Fruit fly (Drosophila melanogaster) whole organism, prepupa: ENCODE results near the gene ATPsynB.
A peak's percentile ranks its signal among the peaks of the same experiment; 100 is the strongest.

Experiments
- CG11294 ChIP-seq: fragments of 200-800 bp; sonication (Bioruptor generic); IDR thresholded peaks from 2 replicates; pipeline ENCODE4 v1.3.6; 2022; ENCODE audit warnings: missing biosample characterization, missing genetic modification characterization
- CG11902 ChIP-seq: fragments of 200-800 bp; sonication (Bioruptor generic); optimal IDR thresholded peaks from 3 replicates; lab custom pipeline; 2016; ENCODE audit warnings: missing biosample characterization, missing genetic modification characterization
- CG15336 ChIP-seq: fragments of 200-800 bp; sonication (Bioruptor generic); IDR thresholded peaks from 2 replicates; pipeline ENCODE4 v1.3.6; 2022; ENCODE audit warnings: missing biosample characterization, missing genetic modification characterization
- CG1621 ChIP-seq: fragments of 200-800 bp; sonication (Bioruptor generic); optimal IDR thresholded peaks from 3 replicates; lab custom pipeline; 2018; ENCODE audit warnings: missing biosample characterization, mild to moderate bottlenecking, missing genetic modification characterization
- CG16779 ChIP-seq: fragments of 200-800 bp; sonication (Bioruptor generic); optimal IDR thresholded peaks from 3 replicates; lab custom pipeline; 2017; ENCODE audit warnings: missing biosample characterization, mild to moderate bottlenecking, missing genetic modification characterization
- CG3032 ChIP-seq: fragments of 200-800 bp; optimal IDR thresholded peaks from 2 replicates; lab custom pipeline; 2019; ENCODE audit warnings: missing biosample characterization, mild to moderate bottlenecking, missing genetic modification characterization, moderate library complexity
- CG31627 ChIP-seq: fragments of 200-800 bp; sonication (Bioruptor generic); optimal IDR thresholded peaks from 3 replicates; lab custom pipeline; 2016; ENCODE audit warnings: missing biosample characterization, missing genetic modification characterization
- CG32006 ChIP-seq: fragments of 200-800 bp; sonication (Bioruptor generic); optimal IDR thresholded peaks from 3 replicates; lab custom pipeline; 2017; ENCODE audit warnings: missing biosample characterization, mild to moderate bottlenecking, missing genetic modification characterization
- CG34406 ChIP-seq: fragments of 200-800 bp; sonication (Bioruptor generic); optimal IDR thresholded peaks from 3 replicates; lab custom pipeline; 2016; ENCODE audit warnings: missing biosample characterization, missing genetic modification characterization
- CG3919 ChIP-seq: fragments of 200-800 bp; sonication (Bioruptor generic); optimal IDR thresholded peaks from 3 replicates; lab custom pipeline; 2016; ENCODE audit warnings: missing biosample characterization, missing genetic modification characterization
- CG4318 ChIP-seq: fragments of 200-800 bp; sonication (Bioruptor generic); optimal IDR thresholded peaks from 3 replicates; lab custom pipeline; 2017; ENCODE audit warnings: missing biosample characterization, mild to moderate bottlenecking, missing genetic modification characterization
- CG6276 ChIP-seq: fragments of 200-800 bp; sonication (Bioruptor generic); optimal IDR thresholded peaks from 2 replicates; lab custom pipeline; 2017; ENCODE audit warnings: missing biosample characterization, mild to moderate bottlenecking, missing genetic modification characterization
- CG6792 ChIP-seq: fragments of 200-800 bp; sonication (Bioruptor generic); optimal IDR thresholded peaks from 3 replicates; lab custom pipeline; 2016; ENCODE audit warnings: missing biosample characterization, missing genetic modification characterization
- CG7368 ChIP-seq: fragments of 200-800 bp; sonication (Bioruptor generic); optimal IDR thresholded peaks from 3 replicates; lab custom pipeline; 2016; ENCODE audit warnings: missing biosample characterization, missing genetic modification characterization
- CG8119 ChIP-seq: fragments of 200-800 bp; sonication (Bioruptor generic); IDR thresholded peaks from 3 replicates; pipeline ENCODE4 v1.3.6; 2022; ENCODE audit warnings: missing biosample characterization, missing genetic modification characterization
- CG8632 ChIP-seq: fragments of 200-800 bp; sonication (Bioruptor generic); optimal IDR thresholded peaks from 3 replicates; lab custom pipeline; 2016; ENCODE audit warnings: missing biosample characterization, missing genetic modification characterization
- CG9139 ChIP-seq: fragments of 200-800 bp; sonication (Bioruptor generic); optimal IDR thresholded peaks from 3 replicates; lab custom pipeline; 2017; ENCODE audit warnings: missing biosample characterization, mild to moderate bottlenecking, missing genetic modification characterization
- Eip93F ChIP-seq: fragments of 200-800 bp; sonication (Bioruptor generic); optimal IDR thresholded peaks from 2 replicates; lab custom pipeline; 2016; ENCODE audit warnings: missing biosample characterization, mild to moderate bottlenecking, missing genetic modification characterization
- Ets21C ChIP-seq: fragments of 200-800 bp; sonication (Bioruptor generic); optimal IDR thresholded peaks from 3 replicates; lab custom pipeline; 2016; ENCODE audit warnings: missing biosample characterization, missing genetic modification characterization
- Gug ChIP-seq: fragments of 200-800 bp; sonication (Bioruptor generic); IDR thresholded peaks from 2 replicates; pipeline ENCODE4 v1.3.6; 2022; ENCODE audit warnings: missing biosample characterization, missing genetic modification characterization
- Hr39 ChIP-seq: fragments of 200-800 bp; sonication (Bioruptor generic); optimal IDR thresholded peaks from 2 replicates; lab custom pipeline; 2016; ENCODE audit warnings: missing biosample characterization, missing genetic modification characterization
- Hr4 ChIP-seq: fragments of 200-800 bp; sonication (Bioruptor generic); optimal IDR thresholded peaks from 3 replicates; lab custom pipeline; 2016; ENCODE audit warnings: missing biosample characterization, missing genetic modification characterization
- Lpt ChIP-seq: fragments of 200-800 bp; sonication (Bioruptor generic); optimal IDR thresholded peaks from 3 replicates; lab custom pipeline; 2016; ENCODE audit warnings: missing biosample characterization, missing genetic modification characterization
- OdsH ChIP-seq: fragments of 200-800 bp; sonication (Bioruptor generic); optimal IDR thresholded peaks from 3 replicates; lab custom pipeline; 2016; ENCODE audit warnings: missing biosample characterization, missing genetic modification characterization
- Sox102F ChIP-seq: fragments of 200-800 bp; sonication (Bioruptor generic); optimal IDR thresholded peaks from 2 replicates; lab custom pipeline; 2016; ENCODE audit warnings: missing biosample characterization, mild to moderate bottlenecking, missing genetic modification characterization
- Sox14 ChIP-seq: fragments of 200-800 bp; sonication (Bioruptor generic); optimal IDR thresholded peaks from 3 replicates; lab custom pipeline; 2016; ENCODE audit warnings: missing biosample characterization, missing genetic modification characterization
- Sox15 ChIP-seq: fragments of 200-800 bp; sonication (Bioruptor generic); optimal IDR thresholded peaks from 3 replicates; lab custom pipeline; 2016; ENCODE audit warnings: missing biosample characterization, missing genetic modification characterization
- achi ChIP-seq: fragments of 200-800 bp; sonication (Bioruptor generic); optimal IDR thresholded peaks from 3 replicates; lab custom pipeline; 2016; ENCODE audit warnings: missing biosample characterization, missing genetic modification characterization
- cyc ChIP-seq: fragments of 200-800 bp; sonication (Bioruptor generic); optimal IDR thresholded peaks from 3 replicates; lab custom pipeline; 2016; ENCODE audit warnings: missing biosample characterization, missing genetic modification characterization
- dac ChIP-seq: fragments of 200-800 bp; sonication (Bioruptor generic); optimal IDR thresholded peaks from 2 replicates; lab custom pipeline; 2017; ENCODE audit warnings: missing biosample characterization, mild to moderate bottlenecking, missing genetic modification characterization
- eg ChIP-seq: fragments of 200-800 bp; sonication (Bioruptor generic); IDR thresholded peaks from 3 replicates; pipeline ENCODE4 v1.3.6; 2022; ENCODE audit warnings: missing biosample characterization, missing genetic modification characterization
- esn ChIP-seq: fragments of 200-800 bp; sonication (Bioruptor generic); optimal IDR thresholded peaks from 2 replicates; lab custom pipeline; 2016; ENCODE audit warnings: missing biosample characterization, mild to moderate bottlenecking, missing genetic modification characterization, moderate library complexity
- fd85E ChIP-seq: fragments of 200-800 bp; sonication (Bioruptor generic); optimal IDR thresholded peaks from 3 replicates; lab custom pipeline; 2016; ENCODE audit warnings: missing biosample characterization, missing genetic modification characterization
- fkh ChIP-seq: fragments of 200-800 bp; sonication (Bioruptor generic); optimal IDR thresholded peaks from 3 replicates; lab custom pipeline; 2017; ENCODE audit warnings: missing biosample characterization, mild to moderate bottlenecking, missing genetic modification characterization, moderate library complexity
- lz ChIP-seq: fragments of 200-800 bp; sonication (Bioruptor generic); optimal IDR thresholded peaks from 3 replicates; lab custom pipeline; 2016; ENCODE audit warnings: missing biosample characterization, missing genetic modification characterization
- net ChIP-seq: fragments of 200-800 bp; sonication (Bioruptor generic); optimal IDR thresholded peaks from 3 replicates; lab custom pipeline; 2016; ENCODE audit warnings: missing biosample characterization, missing genetic modification characterization
- salr ChIP-seq, 2 experiments: fragments of 200-800 bp; sonication (Bioruptor generic); optimal IDR thresholded peaks; 3 replicates each; lab custom pipeline; 2016 to 2018; ENCODE audit warnings: missing biosample characterization in 2 of 2, missing genetic modification characterization in 2 of 2, mild to moderate bottlenecking in 1 of 2

ATPsynB gene

DNA sequence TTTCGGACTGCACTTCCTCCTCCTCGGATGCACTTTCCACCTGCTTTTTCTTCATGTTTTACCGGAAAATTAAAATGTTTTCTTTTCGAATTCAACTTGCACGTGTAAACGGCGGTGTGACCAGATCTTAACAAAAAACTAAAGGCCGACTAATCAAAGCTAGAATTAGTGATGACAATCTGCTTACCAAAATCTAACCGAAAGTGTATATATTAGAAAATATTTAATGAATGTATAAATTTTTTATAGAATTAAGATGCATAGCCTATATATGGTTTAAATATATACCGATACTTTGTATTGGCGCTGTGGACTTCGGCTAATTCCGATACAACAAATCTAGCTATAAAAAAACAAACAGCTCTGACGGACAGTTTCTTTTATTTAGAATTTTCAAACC, 10.9 kb upstream of the ATPsynB start, which contains the start of the genes CG18178 and CG14174 (continued):
- TF ChIP-seq fkh (GFP tag; lab: Kevin White, UChicago) (no peak), salr (GFP tag; optimal IDR thresholded peaks at IDR 0.05; lab: Kevin White, UChicago) (peak in 1 of 2 experiments; percentile 36), OdsH (GFP tag; lab: Kevin White, UChicago) (no peak), CG6792 (GFP tag; lab: Kevin White, UChicago) (peak; percentile 15), Eip93F (GFP tag; lab: Kevin White, UChicago) (no peak), CG9139 (GFP tag; lab: Kevin White, UChicago) (no peak), CG15336 (GFP tag; lab: Robert Waterston, UW) (peak; percentile 56; the same call in 1 of the 2 replicates), CG6276 (GFP tag; lab: Kevin White, UChicago) (no peak), eg (GFP tag; lab: Robert Waterston, UW) (peak; percentile 32; the same call in 1 of the 3 replicates), achi (GFP tag; lab: Kevin White, UChicago) (no peak), dac (GFP tag; lab: Kevin White, UChicago) (no peak), CG8632 (GFP tag; lab: Kevin White, UChicago) (no peak), CG3032 (tag; lab: Kevin White, UChicago) (peak; percentile 78), Sox14 (GFP tag; lab: Kevin White, UChicago) (peak; percentile 51), Hr4 (no peak), CG4318 (no peak), CG32006 (GFP tag; lab: Kevin White, UChicago) (no peak)
- TF ChIP-seq, all 60 proteins: peak for 22

DNA sequence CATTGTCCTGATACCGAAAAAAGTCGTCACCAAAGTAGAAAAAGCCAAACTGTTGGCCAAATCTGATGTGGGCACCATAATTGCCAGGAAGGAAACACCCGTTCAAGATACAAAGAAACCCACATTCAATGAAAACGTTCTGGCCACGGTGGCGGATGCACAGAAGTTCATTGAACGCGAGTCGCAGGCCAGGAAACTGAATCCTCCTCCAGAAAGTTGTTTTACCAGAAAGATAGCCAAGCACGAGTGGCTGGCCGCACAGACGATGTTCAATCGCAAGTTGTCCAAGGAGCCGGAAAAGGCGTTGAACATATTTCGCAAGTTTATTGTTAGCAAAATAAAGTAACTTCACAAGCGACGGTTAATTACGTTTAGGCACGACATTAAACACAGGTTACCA, 9.7 kb upstream of the ATPsynB start:
- no peak for TF ChIP-seq Hr4
- no peak for TF ChIP-seq Sox102F (GFP tag; lab: Kevin White, UChicago)
- TF ChIP-seq Eip93F (GFP tag; lab: Kevin White, UChicago), result no peak
- no peak for TF ChIP-seq Hr39 (GFP tag; lab: Kevin White, UChicago)
- TF ChIP-seq CG7368 (GFP tag; lab: Kevin White, UChicago), result no peak
- TF ChIP-seq lz (GFP tag; lab: Kevin White, UChicago), result no peak
- TF ChIP-seq CG16779, result no peak
- TF ChIP-seq CG4318, result no peak
- TF ChIP-seq fd85E (GFP tag; lab: Kevin White, UChicago), result no peak
- no peak for TF ChIP-seq CG1621 (tag; lab: Kevin White, UChicago)
- no peak for TF ChIP-seq Sox14 (GFP tag; lab: Kevin White, UChicago)
- TF ChIP-seq CG34406 (GFP tag; lab: Kevin White, UChicago), result no peak
- no peak for TF ChIP-seq CG3919 (GFP tag; lab: Kevin White, UChicago)
- TF ChIP-seq net (GFP tag; lab: Kevin White, UChicago), result no peak
- no peak for TF ChIP-seq CG11294 (GFP tag; lab: Robert Waterston, UW)
- no peak for TF ChIP-seq CG11902
- TF ChIP-seq CG6276 (GFP tag; lab: Kevin White, UChicago), result no peak
- TF ChIP-seq OdsH (GFP tag; lab: Kevin White, UChicago), result no peak

dm6 chr3L:9723108-9723507, 6.7 kb upstream of the ATPsynB start, which contains the start of the genes nbs and defl:
Gene nbs, minus strand, starts transcription at chr3L:9723194.
Gene defl, plus strand, starts transcription at chr3L:9723423.
- peak; percentile 75 for TF ChIP-seq CG31627 (GFP tag; lab: Kevin White, UChicago)
- peak; percentile 16; the same call in 1 of the 2 replicates for TF ChIP-seq CG11294 (GFP tag; lab: Robert Waterston, UW)
- TF ChIP-seq Ets21C (GFP tag; lab: Kevin White, UChicago), result no peak
- peak; percentile 26 for TF ChIP-seq Lpt (GFP tag; lab: Kevin White, UChicago)
- TF ChIP-seq CG15336 (GFP tag; lab: Robert Waterston, UW), result peak; percentile 30; the same call in 1 of the 2 replicates
- TF ChIP-seq CG8632 (GFP tag; lab: Kevin White, UChicago), result no peak
- TF ChIP-seq Gug (GFP tag; lab: Robert Waterston, UW), result peak; percentile 55
- peak; percentile 70 for TF ChIP-seq cyc (GFP tag; lab: Kevin White, UChicago)
- TF ChIP-seq lz (GFP tag; lab: Kevin White, UChicago), result peak; percentile 70
- TF ChIP-seq CG8119 (GFP tag; lab: Robert Waterston, UW), result peak; percentile 36; the same call in 1 of the 3 replicates
- TF ChIP-seq CG6276 (GFP tag; lab: Kevin White, UChicago), result no peak
- peak; percentile 46 for TF ChIP-seq Sox15 (GFP tag; lab: Kevin White, UChicago)
- peak; percentile 78 for TF ChIP-seq esn (GFP tag; lab: Kevin White, UChicago)
- TF ChIP-seq eg (GFP tag; lab: Robert Waterston, UW), result peak; percentile 80
- peak; percentile 73 for TF ChIP-seq CG3032 (tag; lab: Kevin White, UChicago)
